Fruit fly (Drosophila melanogaster) whole organism, embryonic: ENCODE data around the gene Ir7g.

Experiments
- Bdp1 ChIP-seq: fragments of 200-800 bp; sonication (Bioruptor generic); optimal IDR thresholded peaks from 3 replicates; lab custom pipeline; 2016; ENCODE audit warnings: missing biosample characterization, missing genetic modification characterization
- BtbVII ChIP-seq: fragments of 200-800 bp; sonication (Bioruptor generic); optimal IDR thresholded peaks from 3 replicates; lab custom pipeline; 2017; ENCODE audit warnings: missing biosample characterization, mild to moderate bottlenecking, missing genetic modification characterization
- CG10462 ChIP-seq: fragments of 200-800 bp; sonication (Bioruptor generic); optimal IDR thresholded peaks from 2 replicates; lab custom pipeline; 2016; ENCODE audit warnings: missing biosample characterization, missing genetic modification characterization
- CG10543 ChIP-seq: fragments of 200-800 bp; sonication (Bioruptor generic); optimal IDR thresholded peaks from 3 replicates; lab custom pipeline; 2017; ENCODE audit warnings: missing biosample characterization, mild to moderate bottlenecking, missing genetic modification characterization, moderate library complexity
- CG11093 ChIP-seq: fragments of 200-800 bp; sonication (Bioruptor generic); IDR thresholded peaks from 3 replicates; pipeline ENCODE4 v1.3.6; 2022; ENCODE audit warnings: missing biosample characterization, missing genetic modification characterization
- CG12155 ChIP-seq: fragments of 200-800 bp; sonication (Bioruptor generic); optimal IDR thresholded peaks from 3 replicates; lab custom pipeline; 2016; ENCODE audit warnings: missing biosample characterization, missing genetic modification characterization
- CG14710 ChIP-seq: fragments of 200-800 bp; sonication (Bioruptor generic); optimal IDR thresholded peaks from 3 replicates; lab custom pipeline; 2019; ENCODE audit warnings: missing biosample characterization, mild to moderate bottlenecking, missing genetic modification characterization, moderate library complexity
- CG16813 ChIP-seq: fragments of 200-800 bp; sonication (Bioruptor generic); IDR thresholded peaks from 3 replicates; pipeline ENCODE4 v1.3.6; 2022; ENCODE audit warnings: missing biosample characterization, missing genetic modification characterization; ENCODE audit not compliant: partially characterized antibody
- CG17359 ChIP-seq: fragments of 200-800 bp; sonication (Bioruptor generic); optimal IDR thresholded peaks from 3 replicates; lab custom pipeline; 2018; ENCODE audit warnings: missing biosample characterization, mild to moderate bottlenecking, missing genetic modification characterization, moderate library complexity
- CG18011 ChIP-seq: fragments of 200-800 bp; sonication (Bioruptor generic); optimal IDR thresholded peaks from 2 replicates; lab custom pipeline; 2017; ENCODE audit warnings: missing biosample characterization, missing genetic modification characterization, mild to moderate bottlenecking, moderate library complexity, missing genotype
- CG2120 ChIP-seq: fragments of 200-800 bp; sonication (Bioruptor generic); optimal IDR thresholded peaks from 3 replicates; lab custom pipeline; 2016; ENCODE audit warnings: missing biosample characterization, missing genetic modification characterization
- CG2202 ChIP-seq: fragments of 200-800 bp; sonication (Bioruptor generic); optimal IDR thresholded peaks from 2 replicates; lab custom pipeline; 2018; ENCODE audit warnings: missing biosample characterization, mild to moderate bottlenecking, missing genetic modification characterization
- CG30020 ChIP-seq: fragments of 200-800 bp; optimal IDR thresholded peaks from 2 replicates; lab custom pipeline; 2019; ENCODE audit warnings: missing biosample characterization, mild to moderate bottlenecking, missing genetic modification characterization, moderate library complexity
- CG30403 ChIP-seq: fragments of 200-800 bp; sonication (Bioruptor generic); optimal IDR thresholded peaks from 3 replicates; lab custom pipeline; 2016; ENCODE audit warnings: missing biosample characterization, missing genetic modification characterization
- CG33213 ChIP-seq: fragments of 200-800 bp; sonication (Bioruptor generic); optimal IDR thresholded peaks from 3 replicates; lab custom pipeline; 2016; ENCODE audit warnings: missing biosample characterization, missing genetic modification characterization
- CG4360 ChIP-seq: fragments of 200-800 bp; sonication (Bioruptor generic); IDR thresholded peaks from 2 replicates; pipeline ENCODE4 v1.3.6; 2022; ENCODE audit warnings: missing biosample characterization, missing genetic modification characterization
- CG6654 ChIP-seq: fragments of 200-800 bp; sonication (Bioruptor generic); optimal IDR thresholded peaks from 2 replicates; lab custom pipeline; 2017; ENCODE audit warnings: missing biosample characterization, mild to moderate bottlenecking, missing genetic modification characterization
- CG6765 ChIP-seq: fragments of 200-800 bp; sonication (Bioruptor generic); optimal IDR thresholded peaks from 3 replicates; lab custom pipeline; 2017; ENCODE audit warnings: missing biosample characterization, mild to moderate bottlenecking, missing genetic modification characterization
- CG7271 ChIP-seq: fragments of 200-800 bp; sonication (Bioruptor generic); optimal IDR thresholded peaks from 2 replicates; lab custom pipeline; 2018; ENCODE audit warnings: missing biosample characterization, mild to moderate bottlenecking, missing genetic modification characterization, moderate library complexity
- CG7839 ChIP-seq: fragments of 200-800 bp; sonication (Bioruptor generic); optimal IDR thresholded peaks from 3 replicates; lab custom pipeline; 2018; ENCODE audit warnings: missing biosample characterization, mild to moderate bottlenecking, missing genetic modification characterization, moderate library complexity
- CG8388 ChIP-seq: fragments of 200-800 bp; sonication (Bioruptor generic); optimal IDR thresholded peaks from 2 replicates; lab custom pipeline; 2019; ENCODE audit warnings: missing biosample characterization, mild to moderate bottlenecking, missing genetic modification characterization, moderate library complexity
- CG9727 ChIP-seq: fragments of 200-800 bp; sonication (Bioruptor generic); optimal IDR thresholded peaks from 3 replicates; lab custom pipeline; 2017; ENCODE audit warnings: missing biosample characterization, mild to moderate bottlenecking, missing genetic modification characterization
- Fer1 ChIP-seq: fragments of 200-800 bp; sonication (Bioruptor generic); optimal IDR thresholded peaks from 2 replicates; lab custom pipeline; 2017; ENCODE audit warnings: missing biosample characterization, mild to moderate bottlenecking, missing genetic modification characterization
- HLH4C ChIP-seq: fragments of 200-800 bp; sonication (Bioruptor generic); IDR thresholded peaks from 3 replicates; pipeline ENCODE4 v1.3.6; 2022; ENCODE audit warnings: missing biosample characterization, missing genetic modification characterization; ENCODE audit not compliant: partially characterized antibody
- HLH54F ChIP-seq: fragments of 200-800 bp; sonication (Bioruptor generic); optimal IDR thresholded peaks from 3 replicates; lab custom pipeline; 2016; ENCODE audit warnings: missing biosample characterization, missing genetic modification characterization
- Hr39 ChIP-seq: fragments of >200 bp; optimal IDR thresholded peaks from 2 replicates; lab custom pipeline; 2017
- Hr78 ChIP-seq, 2 experiments: fragments of 200-800 bp in 1 of 2; fragments of >200 bp in 1 of 2; sonication (Bioruptor generic) in 1 of 2; optimal IDR thresholded peaks; 2 replicates each; lab custom pipeline; 2017 to 2019; ENCODE audit warnings: missing biosample characterization in 2 of 2, missing genetic modification characterization in 2 of 2, mild to moderate bottlenecking in 1 of 2, moderate library complexity in 1 of 2
- Mes4 ChIP-seq: fragments of 200-800 bp; sonication (Bioruptor generic); optimal IDR thresholded peaks from 2 replicates; lab custom pipeline; 2016; ENCODE audit warnings: missing biosample characterization, missing genetic modification characterization
- PHDP ChIP-seq: fragments of 200-800 bp; sonication (Bioruptor generic); optimal IDR thresholded peaks from 3 replicates; lab custom pipeline; 2018; ENCODE audit warnings: missing biosample characterization, mild to moderate bottlenecking, missing genetic modification characterization, moderate library complexity
- chif ChIP-seq, 2 experiments: fragments of 200-800 bp; sonication (Bioruptor generic); optimal IDR thresholded peaks; 3 replicates each; lab custom pipeline; 2016; ENCODE audit warnings: missing biosample characterization in 2 of 2, missing genetic modification characterization in 2 of 2
- chm ChIP-seq: fragments of 200-800 bp; sonication (Bioruptor generic); IDR thresholded peaks from 2 replicates; pipeline ENCODE4 v1.3.6; 2022; ENCODE audit warnings: missing biosample characterization, missing genetic modification characterization
- dati ChIP-seq: fragments of 200-800 bp; sonication (Bioruptor generic); IDR thresholded peaks from 2 replicates; pipeline ENCODE4 v1.3.6; 2022; ENCODE audit warnings: missing biosample characterization, missing genetic modification characterization
- dm ChIP-seq: fragments of 200-800 bp; sonication (Bioruptor generic); optimal IDR thresholded peaks from 3 replicates; lab custom pipeline; 2016; ENCODE audit warnings: missing biosample characterization, missing genetic modification characterization
- esg ChIP-seq: fragments of 200-800 bp; sonication (Bioruptor generic); conservative IDR thresholded peaks from 2 replicates; pipeline ENCODE4 v1.3.6; 2022; ENCODE audit warnings: missing biosample characterization, missing genetic modification characterization
- ewg ChIP-seq: fragments of 200-800 bp; sonication (Bioruptor generic); optimal IDR thresholded peaks from 3 replicates; lab custom pipeline; 2017; ENCODE audit warnings: mild to moderate bottlenecking, missing biosample characterization, missing genetic modification reagents, missing genetic modification characterization
- exex ChIP-seq: fragments of 200-800 bp; sonication (Bioruptor generic); optimal IDR thresholded peaks from 4 replicates; lab custom pipeline; 2018; ENCODE audit warnings: missing biosample characterization, mild to moderate bottlenecking, missing genetic modification characterization, moderate library complexity
- eyg ChIP-seq: fragments of 200-800 bp; sonication (Bioruptor generic); optimal IDR thresholded peaks from 3 replicates; lab custom pipeline; 2016; ENCODE audit warnings: missing biosample characterization, missing genetic modification characterization
- grau ChIP-seq: fragments of 200-800 bp; optimal IDR thresholded peaks from 3 replicates; lab custom pipeline; 2019; ENCODE audit warnings: missing biosample characterization, mild to moderate bottlenecking, missing genetic modification characterization, moderate library complexity
- knrl ChIP-seq: fragments of 200-800 bp; sonication (Bioruptor generic); IDR thresholded peaks from 3 replicates; pipeline ENCODE4 v1.3.6; 2022; ENCODE audit warnings: missing biosample characterization, missing genetic modification characterization; ENCODE audit not compliant: partially characterized antibody
- maf-S ChIP-seq: fragments of 200-800 bp; sonication (Bioruptor generic); optimal IDR thresholded peaks from 2 replicates; lab custom pipeline; 2016; ENCODE audit warnings: missing biosample characterization, missing genetic modification characterization
- nerfin-1 ChIP-seq: fragments of 200-800 bp; sonication (Bioruptor generic); optimal IDR thresholded peaks from 3 replicates; lab custom pipeline; 2019; ENCODE audit warnings: missing biosample characterization, mild to moderate bottlenecking, missing genetic modification characterization, moderate library complexity
- pan ChIP-seq, 4 experiments: fragments of >200 bp in 3 of 4; fragments of 200-800 bp in 1 of 4; sonication (Bioruptor generic) in 1 of 4; optimal IDR thresholded peaks in 3 of 4; IDR thresholded peaks in 1 of 4; 2 replicates each; pipeline versions ENCODE4 v1.3.6 to Lab custom; 2017 to 2022; ENCODE audit warnings: missing biosample characterization in 2 of 4, missing genetic modification characterization in 2 of 4, mixed read lengths in 1 of 4
- psq ChIP-seq: fragments of 200-800 bp; sonication (Bioruptor generic); optimal IDR thresholded peaks from 2 replicates; lab custom pipeline; 2017; ENCODE audit warnings: missing biosample characterization, missing genetic modification characterization
- sd ChIP-seq: fragments of 200-800 bp; sonication (Bioruptor generic); optimal IDR thresholded peaks from 3 replicates; lab custom pipeline; 2018; ENCODE audit warnings: missing biosample characterization, mild to moderate bottlenecking, missing genetic modification characterization, moderate library complexity
- sens-2 ChIP-seq: fragments of 200-800 bp; sonication (Bioruptor generic); IDR thresholded peaks from 2 replicates; pipeline ENCODE4 v1.3.6; 2022; ENCODE audit warnings: missing biosample characterization, missing genetic modification characterization
- stc ChIP-seq: fragments of 200-800 bp; sonication (Bioruptor generic); IDR thresholded peaks from 2 replicates; pipeline ENCODE4 v1.3.6; 2022; ENCODE audit warnings: missing biosample characterization, missing genetic modification characterization
- tap ChIP-seq: fragments of 200-800 bp; optimal IDR thresholded peaks from 3 replicates; lab custom pipeline; 2019; ENCODE audit warnings: missing biosample characterization, mild to moderate bottlenecking, missing genetic modification characterization, moderate library complexity
- tll ChIP-seq, 2 experiments: fragments of 200-800 bp in 1 of 2; fragments of >200 bp in 1 of 2; sonication (Bioruptor generic) in 1 of 2; optimal IDR thresholded peaks; 2 replicates each; lab custom pipeline; 2017 to 2019; ENCODE audit warnings: missing biosample characterization in 2 of 2, missing genetic modification characterization in 2 of 2, mild to moderate bottlenecking in 1 of 2, moderate library complexity in 1 of 2
- toy ChIP-seq: fragments of 200-800 bp; sonication (Bioruptor generic); IDR thresholded peaks from 2 replicates; pipeline ENCODE4 v1.3.6; 2022; ENCODE audit warnings: missing biosample characterization, missing genetic modification characterization
- trem ChIP-seq: fragments of 200-800 bp; optimal IDR thresholded peaks from 3 replicates; lab custom pipeline; 2019; ENCODE audit warnings: missing biosample characterization, mild to moderate bottlenecking, missing genetic modification characterization, moderate library complexity

The Ir7g gene

dm6 chrX:7909482-7909881 lies 25.0 kb downstream of the Ir7g start (continued):
- TF ChIP-seq CG6654 (GFP tag; lab: Kevin White, UChicago) (no peak), CG2202 (tag; lab: Kevin White, UChicago) (no peak), chm (0 out of 2 replicates have a peak, but pooled peaks have one; percentile 51), HLH54F (GFP tag; lab: Kevin White, UChicago) (no peak), stc (peak; percentile 50; the same call in 1 of the 2 replicates), CG33213 (GFP tag; lab: Kevin White, UChicago) (no peak), sd (tag; lab: Kevin White, UChicago) (no peak), tap (tag; lab: Kevin White, UChicago) (peak; percentile 7), CG4360 (GFP tag; lab: Robert Waterston, UW) (no peak), CG10543 (GFP tag; lab: Kevin White, UChicago) (no peak), CG6765 (GFP tag; lab: Kevin White, UChicago) (no peak), CG16813 (GFP tag; lab: Robert Waterston, UW) (no peak), dm (GFP tag; lab: Kevin White, UChicago) (no peak), Hr39 (lab: Kevin White, UChicago) (no peak), esg (GFP tag; lab: Robert Waterston, UW) (0 out of 2 replicates have a peak, but pooled peaks have one; percentile 11), toy (no peak), HLH4C (no peak), psq (GFP tag; lab: Kevin White, UChicago) (no peak), dati (no peak), Hr78 (GFP tag; optimal IDR thresholded peaks at IDR 0.05; lab: Kevin White, UChicago) (peak in 1 of 2 experiments; percentile 3), exex (no peak), nerfin-1 (tag; lab: Kevin White, UChicago) (no peak), CG14710 (tag; lab: Kevin White, UChicago) (no peak), grau (peak; percentile 41), CG2120 (GFP tag; lab: Kevin White, UChicago) (peak; percentile 49), Bdp1 (GFP tag; lab: Kevin White, UChicago) (no peak), trem (tag; lab: Kevin White, UChicago) (no peak), ewg (no peak), CG7839 (tag; lab: Kevin White, UChicago) (peak; percentile 21), Mes4 (GFP tag; lab: Kevin White, UChicago) (no peak), CG8388 (GFP tag; lab: Kevin White, UChicago) (no peak), CG11093 (no peak), CG7271 (tag; lab: Kevin White, UChicago) (no peak), PHDP (tag; lab: Kevin White, UChicago) (peak; percentile 46), CG9727 (GFP tag; lab: Kevin White, UChicago) (no peak), CG18011 (no peak), Fer1 (GFP tag; lab: Kevin White, UChicago) (peak; percentile 11), CG30403 (GFP tag; lab: Kevin White, UChicago) (peak; percentile 24), CG10462 (no peak), maf-S (GFP tag; lab: Kevin White, UChicago) (no peak), eyg (GFP tag; lab: Kevin White, UChicago) (no peak), tll (GFP tag; optimal IDR thresholded peaks at IDR 0.05; lab: Kevin White, UChicago) (no peak), CG12155 (GFP tag; lab: Kevin White, UChicago) (no peak), CG17359 (tag; lab: Kevin White, UChicago) (peak; percentile 17), pan (optimal IDR thresholded peaks at IDR 0.05; lab: Kevin White, UChicago) (no peak), pan (GFP tag; optimal IDR thresholded peaks at IDR 0.05 in 1 of 2, IDR thresholded peaks at IDR 0.05 in 1 of 2) (peak in 1 of 2 experiments; percentile 37), CG30020 (tag; lab: Kevin White, UChicago) (no peak), sens-2 (GFP tag; lab: Robert Waterston, UW) (no peak), chif (GFP tag; optimal IDR thresholded peaks at IDR 0.05; lab: Kevin White, UChicago) (no peak), BtbVII (GFP tag; lab: Kevin White, UChicago) (no peak), knrl (GFP tag; lab: Robert Waterston, UW) (no peak)
